Fruit fly (Drosophila melanogaster): ENCODE measurements around the gene CG11122.

Gene CG11122

dm6 chrX:11146598-11147176 is 22.2 kb upstream of the CG11122 start (continued):
- peak; percentile 54 for TF ChIP-seq CG2678 (tag; optimal IDR thresholded peaks at IDR 0.05)
- TF ChIP-seq seq (GFP tag; IDR thresholded peaks at IDR 0.05), result 0 out of 2 replicates have a peak, but pooled peaks have one; percentile 32
- peak; percentile 25 for TF ChIP-seq CG15269 (tag; optimal IDR thresholded peaks at IDR 0.05)
- no peak for TF ChIP-seq sd (tag; optimal IDR thresholded peaks at IDR 0.05)
- TF ChIP-seq bigmax (GFP tag; optimal IDR thresholded peaks at IDR 0.05), result no peak
- peak; percentile 86 for TF ChIP-seq Med (GFP tag)
- TF ChIP-seq CG18619 (GFP tag; optimal IDR thresholded peaks at IDR 0.05), result no peak
- peak; percentile 35 for TF ChIP-seq CG4404 (GFP tag; IDR thresholded peaks at IDR 0.05)
- peak in 1 of 2 experiments; percentile 3 for TF ChIP-seq crp (GFP tag; optimal IDR thresholded peaks at IDR 0.05)
- no peak for TF ChIP-seq mam (GFP tag; optimal IDR thresholded peaks at IDR 0.05)
- TF ChIP-seq Antp (GFP tag; optimal IDR thresholded peaks at IDR 0.05), result peak; percentile 14
- 0 out of 3 replicates have a peak, but pooled peaks have one; percentile 36 for TF ChIP-seq ase (GFP tag; IDR thresholded peaks at IDR 0.05)
- 0 out of 2 replicates have a peak, but pooled peaks have one; percentile 20 for TF ChIP-seq al (GFP tag; IDR thresholded peaks at IDR 0.05)
- peak; percentile 4 for TF ChIP-seq lilli (GFP tag; optimal IDR thresholded peaks at IDR 0.05)
- peak; percentile 17 for TF ChIP-seq CG18599 (GFP tag; optimal IDR thresholded peaks at IDR 0.05)
- peak; percentile 23; the same call in 1 of the 2 replicates for TF ChIP-seq CG14441 (GFP tag; IDR thresholded peaks at IDR 0.05)
- peak; percentile 3 for TF ChIP-seq da (GFP tag; optimal IDR thresholded peaks at IDR 0.05)

- TF ChIP-seq sisA (GFP tag; IDR thresholded peaks at IDR 0.05) (no peak), vnd (GFP tag; IDR thresholded peaks at IDR 0.05; ENCODE audit: partially characterized antibody) (0 out of 3 replicates have a peak, but pooled peaks have one; percentile 16), D19B (GFP tag; optimal IDR thresholded peaks at IDR 0.05) (peak; percentile 43), CG7963 (GFP tag; IDR thresholded peaks at IDR 0.05; ENCODE audit: partially characterized antibody) (0 out of 3 replicates have a peak, but pooled peaks have one; percentile 33), grau (tag; optimal IDR thresholded peaks at IDR 0.05) (no peak), CG14860 (GFP tag; IDR thresholded peaks at IDR 0.05; ENCODE audit: partially characterized antibody) (peak; percentile 50; the same call in 1 of the 3 replicates), kay (GFP tag; optimal IDR thresholded peaks at IDR 0.05) (no peak), CG2199 (GFP tag; IDR thresholded peaks at IDR 0.05) (0 out of 3 replicates have a peak, but pooled peaks have one; percentile 63), CG16813 (GFP tag; IDR thresholded peaks at IDR 0.05; ENCODE audit: partially characterized antibody) (peak; percentile 56), Lhr (GFP tag; optimal IDR thresholded peaks at IDR 0.05) (no peak)
Observed at dm6 chrX:11144575-11144974, 20.0 kb upstream of the CG11122 start.

dm6 chrX:11143820-11144219 is 19.3 kb upstream of the CG11122 start, which contains the start of gene CG15201:
Gene CG15201 (plus strand): TSS chrX:11144120.
- TF ChIP-seq z (GFP tag; IDR thresholded peaks at IDR 0.05) (0 out of 3 replicates have a peak, but pooled peaks have one; percentile 25), CG9876 (GFP tag; optimal IDR thresholded peaks at IDR 0.05) (no peak)

dm6 chrX:11141785-11142591 is 17.5 kb upstream of the CG11122 start, which contains the start of the genes CG15199 and CG15202:
Gene CG15199 (minus strand): TSS chrX:11141835.
Gene CG15202 (plus strand): TSS chrX:11142541.
- TF ChIP-seq Hand (GFP tag; optimal IDR thresholded peaks at IDR 0.05) (no peak), CG7839 (tag; optimal IDR thresholded peaks at IDR 0.05) (peak; percentile 46), CG10274 (GFP tag; optimal IDR thresholded peaks at IDR 0.05) (no peak), CG15479 (GFP tag; optimal IDR thresholded peaks at IDR 0.05) (no peak), dmrt99B (tag; optimal IDR thresholded peaks at IDR 0.05) (peak; percentile 50), dpn (GFP tag; optimal IDR thresholded peaks at IDR 0.05) (peak in 1 of 2 experiments; percentile 8), klu (GFP tag; IDR thresholded peaks at IDR 0.05) (no peak)

Data from whole organism, embryonic.